Worm (Caenorhabditis elegans) whole organism, late embryonic: ENCODE measurements around the gene unc-43.

Experiments
- ceh-9 ChIP-seq: sonication (generic microtip); optimal IDR thresholded peaks from 2 replicates; lab custom pipeline; 2016; ENCODE audit warnings: mild to moderate bottlenecking, missing genetic modification characterization, inconsistent platforms, missing compliant biosample characterization
- fkh-10 ChIP-seq: fragments of 150-350 bp; optimal IDR thresholded peaks from 2 replicates; lab custom pipeline; 2014; ENCODE audit warnings: missing biosample characterization, missing genetic modification reagents, missing genetic modification characterization

- no peak for TF ChIP-seq ceh-9 (tag; lab: Kevin White, UChicago)
- no peak for TF ChIP-seq fkh-10 (GFP tag; lab: Kevin White, UChicago)
Measured at ce11 chrIV:10304383-10304782, 45.6 kb downstream of the unc-43 start.
